Fruit fly (Drosophila melanogaster): Measurements from ENCODE around the gene CG7246.

The CG7246 gene

DNA sequence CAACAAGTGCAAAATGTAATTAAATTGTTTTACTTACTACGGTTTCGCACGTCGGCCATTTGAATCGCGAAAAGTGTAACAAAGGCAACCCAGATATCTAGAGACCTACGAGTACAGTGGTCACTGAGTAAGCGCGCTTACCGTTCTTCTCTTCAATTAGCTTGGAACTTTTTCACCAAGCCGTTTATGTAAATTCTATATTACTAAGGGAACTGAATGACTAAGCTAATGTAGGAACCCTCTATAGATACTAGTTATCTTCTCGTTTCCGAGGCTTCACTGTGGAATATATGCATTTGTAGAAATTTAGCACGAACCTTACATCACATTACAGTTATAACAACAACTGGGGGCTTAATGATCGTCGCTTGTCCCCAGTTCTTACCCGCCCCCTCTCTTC lies 33.9 kb downstream of the CG7246 start (continued):
- peak; percentile 2 for TF ChIP-seq jumu (GFP tag; optimal IDR thresholded peaks at IDR 0.05)
- TF ChIP-seq Aef1 (GFP tag; IDR thresholded peaks at IDR 0.05), result peak; percentile 21; the same call in 1 of the 3 replicates
- TF ChIP-seq stc (GFP tag; IDR thresholded peaks at IDR 0.05), result peak; percentile 21; the same call in 1 of the 2 replicates
- TF ChIP-seq wor (GFP tag; IDR thresholded peaks at IDR 0.05), result peak; percentile 27; the same call in 1 of the 2 replicates
- peak; percentile 51 for TF ChIP-seq CG17359 (tag; optimal IDR thresholded peaks at IDR 0.05)
- 0 out of 3 replicates have a peak, but pooled peaks have one; percentile 36 for TF ChIP-seq CG11456 (GFP tag; IDR thresholded peaks at IDR 0.05)
- peak; percentile 48 for TF ChIP-seq CG10366 (GFP tag; IDR thresholded peaks at IDR 0.05)
- TF ChIP-seq sens-2 (GFP tag; IDR thresholded peaks at IDR 0.05), result peak; percentile 51; the same call in 1 of the 2 replicates
- TF ChIP-seq az2 (GFP tag; optimal IDR thresholded peaks at IDR 0.05), result peak; percentile 32
- TF ChIP-seq luna (GFP tag; optimal IDR thresholded peaks at IDR 0.05), result no peak
- TF ChIP-seq Drgx (GFP tag; IDR thresholded peaks at IDR 0.05), result peak; percentile 84
- TF ChIP-seq odd (GFP tag; optimal IDR thresholded peaks at IDR 0.05), result no peak
- no peak for TF ChIP-seq Mes4 (GFP tag; optimal IDR thresholded peaks at IDR 0.05)
- no peak for TF ChIP-seq trh (GFP tag; optimal IDR thresholded peaks at IDR 0.05)
- 0 out of 3 replicates have a peak, but pooled peaks have one; percentile 10 for TF ChIP-seq CG3726 (GFP tag; IDR thresholded peaks at IDR 0.05)
- no peak for TF ChIP-seq gro (GFP tag; optimal IDR thresholded peaks at IDR 0.05)
- no peak for TF ChIP-seq CG9609 (GFP tag; optimal IDR thresholded peaks at IDR 0.05)
- TF ChIP-seq Rfx (GFP tag; IDR thresholded peaks at IDR 0.05), result peak; percentile 64
- no peak for TF ChIP-seq sug (tag; optimal IDR thresholded peaks at IDR 0.05)
- TF ChIP-seq bsh (GFP tag; optimal IDR thresholded peaks at IDR 0.05), result peak in 1 of 2 experiments; percentile 49
- no peak for TF ChIP-seq bigmax (GFP tag; optimal IDR thresholded peaks at IDR 0.05)
- TF ChIP-seq Xbp1 (GFP tag; optimal IDR thresholded peaks at IDR 0.05), result peak; percentile 28
- TF ChIP-seq CG7372 (GFP tag; IDR thresholded peaks at IDR 0.05), result 0 out of 2 replicates have a peak, but pooled peaks have one; percentile 9
- TF ChIP-seq CG11696 (GFP tag; IDR thresholded peaks at IDR 0.05), result 0 out of 2 replicates have a peak, but pooled peaks have one; percentile 22
- peak; percentile 81 for TF ChIP-seq grau (tag; optimal IDR thresholded peaks at IDR 0.05)
- peak; percentile 2 for TF ChIP-seq Hmr (GFP tag; optimal IDR thresholded peaks at IDR 0.05)
- peak; percentile 35; the same call in 1 of the 2 replicates for TF ChIP-seq chm (GFP tag; IDR thresholded peaks at IDR 0.05)
- peak; percentile 69 for TF ChIP-seq dysf (GFP tag; IDR thresholded peaks at IDR 0.05)

DNA sequence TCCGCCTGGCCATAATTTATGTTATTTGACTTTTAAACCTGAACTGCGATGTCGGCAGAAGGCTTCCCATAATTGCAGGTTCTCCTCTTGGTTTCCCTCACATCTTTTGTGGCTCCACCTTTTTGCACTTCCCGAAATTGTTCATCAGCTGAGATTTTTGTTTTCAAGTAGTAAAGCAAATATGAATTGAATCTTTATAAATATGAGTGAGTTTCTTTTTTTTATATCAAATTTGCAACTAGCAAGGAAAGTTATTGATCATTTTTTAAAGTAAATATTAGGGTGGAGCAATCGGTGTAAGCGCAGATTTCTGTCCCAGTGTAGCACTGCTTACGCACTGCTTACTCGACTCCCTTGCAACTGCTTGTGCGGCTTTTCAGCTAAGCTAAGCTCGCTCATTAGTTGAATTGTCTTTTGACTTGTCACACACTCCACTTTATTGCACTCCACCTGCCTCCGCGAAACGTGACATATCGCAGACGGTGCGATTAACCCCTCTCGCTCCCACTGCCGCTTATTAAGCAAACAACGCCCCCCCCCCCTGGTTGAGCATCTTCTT lies 34.4 kb downstream of the CG7246 start:
- TF ChIP-seq kay (GFP tag; optimal IDR thresholded peaks at IDR 0.05), result no peak
- peak; percentile 90 for TF ChIP-seq CG31365 (tag; optimal IDR thresholded peaks at IDR 0.05)
- TF ChIP-seq Eip74EF (GFP tag; optimal IDR thresholded peaks at IDR 0.05), result peak in 1 of 2 experiments; percentile 71
- peak; percentile 23 for TF ChIP-seq gem (tag; optimal IDR thresholded peaks at IDR 0.05)
- TF ChIP-seq CG8281 (tag; optimal IDR thresholded peaks at IDR 0.05), result no peak
- TF ChIP-seq crol (GFP tag; IDR thresholded peaks at IDR 0.05), result peak; percentile 39; the same call in 1 of the 2 replicates
- no peak for TF ChIP-seq CG17361 (GFP tag; IDR thresholded peaks at IDR 0.05)
- TF ChIP-seq Awh (GFP tag; IDR thresholded peaks at IDR 0.05), result peak; percentile 12; the same call in 1 of the 2 replicates
- TF ChIP-seq dmrt11E (tag; optimal IDR thresholded peaks at IDR 0.05), result peak; percentile 4
- peak; percentile 87 for TF ChIP-seq sens (GFP tag)
- TF ChIP-seq zf30C (GFP tag; optimal IDR thresholded peaks at IDR 0.05), result peak; percentile 25

DNA sequence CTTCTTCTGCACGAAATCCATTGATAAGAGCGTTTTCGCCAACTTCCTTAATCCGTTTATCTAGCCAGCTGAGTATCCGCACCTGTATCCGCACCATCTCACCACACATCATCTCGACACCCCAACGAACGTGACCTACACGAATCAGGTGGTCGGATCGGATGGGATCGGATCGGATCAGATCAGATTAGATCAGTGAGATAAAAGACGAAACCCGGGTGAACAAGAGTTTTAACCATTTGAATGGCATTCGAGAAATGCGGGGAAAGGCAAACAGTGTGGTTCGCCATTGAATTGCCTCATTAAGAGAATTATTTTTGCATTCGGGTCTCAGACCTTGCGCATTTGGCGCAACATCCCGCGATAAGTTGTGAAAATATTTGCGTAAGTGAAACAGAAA lies 36.0 kb downstream of the CG7246 start:
- peak; percentile 79 for TF ChIP-seq grn (GFP tag; optimal IDR thresholded peaks at IDR 0.05)
- no peak for TF ChIP-seq CG15601 (tag; optimal IDR thresholded peaks at IDR 0.05)
- TF ChIP-seq rib (GFP tag; IDR thresholded peaks at IDR 0.05), result no peak
- TF ChIP-seq CG15479 (GFP tag; optimal IDR thresholded peaks at IDR 0.05), result peak; percentile 61
